Fruit fly (Drosophila melanogaster) Kc167 (cell line): ENCODE results near the gene Ugt37A2.
"Not testable (repeated sequence)": the region's sequence is repeated elsewhere in the genome, so short reads cannot be mapped to it uniquely, and the experiment has no call there.

Experiments used
- Myc ChIP-seq: fragments of >200 bp; optimal IDR thresholded peaks from 2 replicates; lab custom pipeline; 2017; ENCODE audit warnings: missing external identifiers
- Sin3A ChIP-seq: fragments of >200 bp; optimal IDR thresholded peaks from 2 replicates; lab custom pipeline; 2018; ENCODE audit warnings: missing external identifiers
- h ChIP-seq: fragments of >200 bp; optimal IDR thresholded peaks from 3 replicates; lab custom pipeline; 2018; ENCODE audit warnings: missing external identifiers
- insv ChIP-seq: fragments of >200 bp; optimal IDR thresholded peaks from 3 replicates; lab custom pipeline; 2018; ENCODE audit warnings: missing external identifiers
- psq ChIP-seq: fragments of >200 bp; optimal IDR thresholded peaks from 2 replicates; lab custom pipeline; 2017; ENCODE audit warnings: missing external identifiers
- ttk ChIP-seq: sonication (Bioruptor generic); optimal IDR thresholded peaks from 2 replicates; lab custom pipeline; 2017; ENCODE audit warnings: missing external identifiers

Ugt37A2 gene

dm6 chr3R:12712178-12713172 is 27.0 kb upstream of the Ugt37A2 start, which contains the start of gene PolQ:
Gene PolQ, minus strand, starts transcription at chr3R:12712299.
- not testable (repeated sequence) for TF ChIP-seq Myc (lab: Kevin White, UChicago); Sin3A; psq (lab: Kevin White, UChicago)

- no peak for TF ChIP-seq psq (lab: Kevin White, UChicago)
- TF ChIP-seq Sin3A, result no peak
- no peak for TF ChIP-seq ttk (lab: Kevin White, UChicago)
- TF ChIP-seq h, result no peak
Measured at dm6 chr3R:12715253-12715652, 24.2 kb upstream of the Ugt37A2 start.

- no peak for TF ChIP-seq ttk (lab: Kevin White, UChicago)
- no peak for TF ChIP-seq h
- TF ChIP-seq Myc (lab: Kevin White, UChicago), result no peak
- TF ChIP-seq Sin3A, result no peak
- TF ChIP-seq psq (lab: Kevin White, UChicago), result no peak
- no peak for TF ChIP-seq insv
Measured at dm6 chr3R:12716251-12716650, 23.2 kb upstream of the Ugt37A2 start.

- TF ChIP-seq h (no peak), ttk (lab: Kevin White, UChicago) (no peak), Sin3A (no peak), psq (lab: Kevin White, UChicago) (no peak), Myc (lab: Kevin White, UChicago) (no peak), insv (no peak)
Measured at dm6 chr3R:12716894-12717293, 22.5 kb upstream of the Ugt37A2 start.

- TF ChIP-seq psq (lab: Kevin White, UChicago) (no peak), ttk (lab: Kevin White, UChicago) (no peak), insv (no peak), Sin3A (no peak), Myc (lab: Kevin White, UChicago) (no peak), h (no peak)
Measured at dm6 chr3R:12717588-12718535, 21.6 kb upstream of the Ugt37A2 start.

dm6 chr3R:12718536-12719033 is 20.9 kb upstream of the Ugt37A2 start:
- TF ChIP-seq insv (no peak), Sin3A (no peak), Myc (lab: Kevin White, UChicago) (no peak), psq (lab: Kevin White, UChicago) (no peak), ttk (lab: Kevin White, UChicago) (no peak), h (no peak)

- no peak for TF ChIP-seq Myc (lab: Kevin White, UChicago)
- no peak for TF ChIP-seq psq (lab: Kevin White, UChicago)
- TF ChIP-seq insv, result no peak
- TF ChIP-seq ttk (lab: Kevin White, UChicago), result no peak
- no peak for TF ChIP-seq h
- no peak for TF ChIP-seq Sin3A
Measured at dm6 chr3R:12719627-12720343, 19.7 kb upstream of the Ugt37A2 start.

- TF ChIP-seq Sin3A (no peak), h (no peak), insv (no peak), psq (lab: Kevin White, UChicago) (no peak), Myc (lab: Kevin White, UChicago) (no peak), ttk (lab: Kevin White, UChicago) (no peak)
Measured at dm6 chr3R:12720344-12721200, 18.9 kb upstream of the Ugt37A2 start.

- TF ChIP-seq Sin3A (no peak), psq (lab: Kevin White, UChicago) (no peak), ttk (lab: Kevin White, UChicago) (no peak), insv (no peak), Myc (lab: Kevin White, UChicago) (no peak), h (no peak)
Measured at dm6 chr3R:12722392-12722914, 17.0 kb upstream of the Ugt37A2 start, which contains the start of gene Men. Gene Men, minus strand, starts transcription at chr3R:12722442.

dm6 chr3R:12723759-12724158 is 15.7 kb upstream of the Ugt37A2 start:
- TF ChIP-seq Sin3A, result no peak
- TF ChIP-seq h, result no peak
- no peak for TF ChIP-seq insv
- no peak for TF ChIP-seq Myc (lab: Kevin White, UChicago)
- no peak for TF ChIP-seq ttk (lab: Kevin White, UChicago)
- TF ChIP-seq psq (lab: Kevin White, UChicago), result no peak
